Worm (Caenorhabditis elegans) whole organism, mixed stage, embryonic: ENCODE results near the gene K08E4.2.

Experiments used
- M03D4.4 ChIP-seq: sonication (generic microtip); optimal IDR thresholded peaks from 2 replicates; lab custom pipeline; 2017; ENCODE audit warnings: mild to moderate bottlenecking, missing genetic modification characterization, missing compliant biosample characterization
- ceh-39 ChIP-seq: fragments of 150-350 bp; optimal IDR thresholded peaks from 2 replicates; lab custom pipeline; 2014; ENCODE audit warnings: missing biosample characterization, missing genetic modification characterization
- ceh-83 ChIP-seq: fragments of 200-800 bp; sonication (Bioruptor generic); optimal IDR thresholded peaks from 2 replicates; lab custom pipeline; 2018; ENCODE audit warnings: mild to moderate bottlenecking, missing genetic modification characterization, missing compliant biosample characterization
- ces-1 ChIP-seq: fragments of 150-350 bp; optimal IDR thresholded peaks from 2 replicates; lab custom pipeline; 2014; ENCODE audit warnings: missing biosample characterization, missing genetic modification reagents, missing genetic modification characterization
- elt-3 ChIP-seq: fragments of 150-350 bp; optimal IDR thresholded peaks from 2 replicates; lab custom pipeline; 2014; ENCODE audit warnings: missing biosample characterization, missing genetic modification characterization
- lin-13 ChIP-seq: fragments of 150-350 bp; optimal IDR thresholded peaks from 2 replicates; lab custom pipeline; 2014; ENCODE audit warnings: missing biosample characterization, missing genetic modification characterization
- mep-1 ChIP-seq: fragments of 150-350 bp; optimal IDR thresholded peaks from 2 replicates; lab custom pipeline; 2017; ENCODE audit warnings: missing biosample characterization, missing genetic modification reagents, missing genetic modification characterization, inconsistent platforms
- nhr-12 ChIP-seq: fragments of 150-350 bp; optimal IDR thresholded peaks from 2 replicates; lab custom pipeline; 2014; ENCODE audit warnings: missing biosample characterization, missing genetic modification characterization
- nhr-28 ChIP-seq: fragments of 150-350 bp; optimal IDR thresholded peaks from 2 replicates; lab custom pipeline; 2014; ENCODE audit warnings: missing biosample characterization, missing genetic modification characterization
- sem-2 ChIP-seq: fragments of 200-800 bp; sonication (Bioruptor generic); optimal IDR thresholded peaks from 2 replicates; lab custom pipeline; 2018; ENCODE audit warnings: mild to moderate bottlenecking, missing genetic modification characterization, missing compliant biosample characterization
- unc-39 ChIP-seq: fragments of 150-350 bp; optimal IDR thresholded peaks from 2 replicates; lab custom pipeline; 2014; ENCODE audit warnings: missing biosample characterization, missing genetic modification characterization
- unc-62 ChIP-seq: fragments of 150-350 bp; optimal IDR thresholded peaks from 2 replicates; lab custom pipeline; 2014; ENCODE audit warnings: missing biosample characterization, missing genetic modification reagents, missing genetic modification characterization

ce11 chrIV:12018920-12019319 lies 37.5 kb downstream of the K08E4.2 start:
- TF ChIP-seq sem-2 (no peak), ceh-39 (no peak), mep-1 (no peak), elt-3 (tag; lab: Kevin White, UChicago) (no peak), unc-62 (GFP tag; lab: Kevin White, UChicago) (no peak), ceh-83 (no peak), unc-39 (tag; lab: Kevin White, UChicago) (no peak), ces-1 (GFP tag; lab: Kevin White, UChicago) (no peak), M03D4.4 (tag; lab: Kevin White, UChicago) (no peak), lin-13 (no peak), nhr-12 (no peak), nhr-28 (tag; lab: Kevin White, UChicago) (no peak)
